Fruit fly (Drosophila melanogaster) whole organism, embryonic: ENCODE measurements around the gene CG42538.

ENCODE experiments used
- ATbp ChIP-seq: fragments of 200-800 bp; sonication (Bioruptor generic); optimal IDR thresholded peaks from 2 replicates; lab custom pipeline; 2017; ENCODE audit warnings: missing biosample characterization, mild to moderate bottlenecking, missing genetic modification characterization, missing genetic modification reagents
- Awh ChIP-seq: fragments of 200-800 bp; sonication (Bioruptor generic); IDR thresholded peaks from 2 replicates; pipeline ENCODE4, ENCODE4 v1.3.6; 2022; ENCODE audit warnings: missing biosample characterization, missing genetic modification characterization
- CG10979 ChIP-seq: fragments of 200-800 bp; sonication (Bioruptor generic); optimal IDR thresholded peaks from 2 replicates; lab custom pipeline; 2018; ENCODE audit warnings: missing biosample characterization, mild to moderate bottlenecking, missing genetic modification characterization, moderate library complexity
- CG11696 ChIP-seq: fragments of 200-800 bp; sonication (Bioruptor generic); IDR thresholded peaks from 2 replicates; pipeline ENCODE4 v1.3.6; 2022; ENCODE audit warnings: missing biosample characterization, missing genetic modification characterization
- CG11723 ChIP-seq: fragments of 200-800 bp; sonication (Bioruptor generic); optimal IDR thresholded peaks from 2 replicates; lab custom pipeline; 2017; ENCODE audit warnings: missing biosample characterization, mild to moderate bottlenecking, missing genetic modification characterization
- CG12391 ChIP-seq: fragments of 200-800 bp; sonication (Bioruptor generic); optimal IDR thresholded peaks from 3 replicates; lab custom pipeline; 2018; ENCODE audit warnings: missing biosample characterization, mild to moderate bottlenecking, missing genetic modification characterization, moderate library complexity
- CG13123 ChIP-seq: fragments of 200-800 bp; sonication (Bioruptor generic); optimal IDR thresholded peaks from 2 replicates; lab custom pipeline; 2016; ENCODE audit warnings: missing biosample characterization, missing genetic modification characterization
- CG13296 ChIP-seq: fragments of 200-800 bp; sonication (Bioruptor generic); optimal IDR thresholded peaks from 3 replicates; lab custom pipeline; 2018; ENCODE audit warnings: missing biosample characterization, mild to moderate bottlenecking, missing genetic modification characterization
- CG13424 ChIP-seq: fragments of 200-800 bp; sonication (Bioruptor generic); optimal IDR thresholded peaks from 2 replicates; lab custom pipeline; 2019; ENCODE audit warnings: missing biosample characterization, mild to moderate bottlenecking, missing genetic modification characterization, moderate library complexity
- CG15269 ChIP-seq: fragments of 200-800 bp; sonication (Bioruptor generic); optimal IDR thresholded peaks from 2 replicates; lab custom pipeline; 2018; ENCODE audit warnings: missing biosample characterization, mild to moderate bottlenecking, missing genetic modification characterization, moderate library complexity
- CG30403 ChIP-seq: fragments of 200-800 bp; sonication (Bioruptor generic); optimal IDR thresholded peaks from 3 replicates; lab custom pipeline; 2016; ENCODE audit warnings: missing biosample characterization, missing genetic modification characterization
- CG31441 ChIP-seq: fragments of 200-800 bp; sonication (Bioruptor generic); IDR thresholded peaks from 2 replicates; pipeline ENCODE4 v1.3.6; 2022; ENCODE audit warnings: missing biosample characterization, missing genetic modification characterization
- CG9932 ChIP-seq: fragments of 200-800 bp; sonication (Bioruptor generic); IDR thresholded peaks from 2 replicates; pipeline ENCODE4 v1.3.6; 2022; ENCODE audit warnings: missing biosample characterization, missing genetic modification characterization
- CrebB ChIP-seq: fragments of 200-800 bp; sonication (Bioruptor generic); optimal IDR thresholded peaks from 3 replicates; lab custom pipeline; 2018; ENCODE audit warnings: missing biosample characterization, mild to moderate bottlenecking, missing genetic modification characterization
- D19A ChIP-seq: fragments of 200-800 bp; optimal IDR thresholded peaks from 3 replicates; lab custom pipeline; 2019; ENCODE audit warnings: missing biosample characterization, mild to moderate bottlenecking, missing genetic modification characterization, moderate library complexity
- Fer1 ChIP-seq: fragments of 200-800 bp; sonication (Bioruptor generic); optimal IDR thresholded peaks from 2 replicates; lab custom pipeline; 2017; ENCODE audit warnings: missing biosample characterization, mild to moderate bottlenecking, missing genetic modification characterization
- HHEX ChIP-seq: fragments of 200-800 bp; sonication (Bioruptor generic); optimal IDR thresholded peaks from 3 replicates; lab custom pipeline; 2017; ENCODE audit warnings: missing biosample characterization, mild to moderate bottlenecking, missing genetic modification characterization, missing genetic modification reagents
- HLHmδ ChIP-seq: fragments of 200-800 bp; sonication (Bioruptor generic); optimal IDR thresholded peaks from 2 replicates; lab custom pipeline; 2018; ENCODE audit warnings: missing biosample characterization, mild to moderate bottlenecking, missing genetic modification characterization, moderate library complexity
- Kr ChIP-seq: fragments of 200-800 bp; sonication (Bioruptor generic); optimal IDR thresholded peaks from 2 replicates; lab custom pipeline; 2017; ENCODE audit warnings: missing biosample characterization, mild to moderate bottlenecking, missing genetic modification characterization
- Mes4 ChIP-seq: fragments of 200-800 bp; sonication (Bioruptor generic); optimal IDR thresholded peaks from 2 replicates; lab custom pipeline; 2016; ENCODE audit warnings: missing biosample characterization, missing genetic modification characterization
- Nf-YC ChIP-seq: fragments of 200-800 bp; optimal IDR thresholded peaks from 3 replicates; lab custom pipeline; 2019; ENCODE audit warnings: missing biosample characterization, mild to moderate bottlenecking, missing genetic modification characterization, moderate library complexity
- Tbp ChIP-seq: fragments of >200 bp; optimal IDR thresholded peaks from 2 replicates; lab custom pipeline; 2018; ENCODE audit warnings: missing biosample characterization, missing genetic modification characterization
- YL-1 ChIP-seq: fragments of 200-800 bp; sonication (Bioruptor generic); optimal IDR thresholded peaks from 3 replicates; lab custom pipeline; 2017; ENCODE audit warnings: missing biosample characterization, mild to moderate bottlenecking, missing genetic modification characterization
- abd-A ChIP-seq: fragments of 200-800 bp; sonication (Bioruptor generic); optimal IDR thresholded peaks from 3 replicates; lab custom pipeline; 2019; ENCODE audit warnings: missing biosample characterization, mild to moderate bottlenecking, missing genetic modification characterization, moderate library complexity
- bbx ChIP-seq: fragments of 200-800 bp; sonication (Bioruptor generic); IDR thresholded peaks from 2 replicates; pipeline ENCODE4 v1.3.6; 2022; ENCODE audit warnings: missing biosample characterization, missing genetic modification characterization; ENCODE audit not compliant: partially characterized antibody
- cas ChIP-seq: fragments of 200-800 bp; sonication (Bioruptor generic); IDR thresholded peaks from 2 replicates; pipeline ENCODE4 v1.3.6; 2022; ENCODE audit warnings: missing biosample characterization, missing genetic modification characterization
- cwo ChIP-seq: fragments of 200-800 bp; sonication (Bioruptor generic); optimal IDR thresholded peaks from 3 replicates; lab custom pipeline; 2017; ENCODE audit warnings: missing biosample characterization, missing genetic modification characterization, mild to moderate bottlenecking, moderate library complexity, missing genetic modification reagents
- dmrt11E ChIP-seq: fragments of 200-800 bp; sonication (Bioruptor generic); optimal IDR thresholded peaks from 3 replicates; lab custom pipeline; 2018; ENCODE audit warnings: missing biosample characterization, mild to moderate bottlenecking, missing genetic modification characterization, moderate library complexity
- emc ChIP-seq: fragments of 200-800 bp; sonication (Bioruptor generic); optimal IDR thresholded peaks from 2 replicates; lab custom pipeline; 2016; ENCODE audit warnings: missing biosample characterization, missing genetic modification characterization
- esg ChIP-seq: fragments of 200-800 bp; sonication (Bioruptor generic); conservative IDR thresholded peaks from 2 replicates; pipeline ENCODE4 v1.3.6; 2022; ENCODE audit warnings: missing biosample characterization, missing genetic modification characterization
- eve ChIP-seq, 2 experiments: fragments of >200 bp; optimal IDR thresholded peaks; 2 replicates each; lab custom pipeline; 2017; ENCODE audit warnings: missing biosample characterization in 2 of 2, missing genetic modification characterization in 2 of 2
- gcm ChIP-seq: fragments of 200-800 bp; sonication (Bioruptor generic); optimal IDR thresholded peaks from 2 replicates; lab custom pipeline; 2019; ENCODE audit warnings: missing biosample characterization, mild to moderate bottlenecking, missing genetic modification characterization, moderate library complexity
- hbn ChIP-seq: fragments of 200-800 bp; sonication (Bioruptor generic); IDR thresholded peaks from 2 replicates; pipeline ENCODE4 v1.3.6; 2022; ENCODE audit warnings: missing biosample characterization, missing genetic modification characterization; ENCODE audit not compliant: partially characterized antibody
- jing ChIP-seq: fragments of 200-800 bp; sonication (Bioruptor generic); optimal IDR thresholded peaks from 2 replicates; lab custom pipeline; 2018; ENCODE audit warnings: missing biosample characterization, mild to moderate bottlenecking, missing genetic modification characterization
- lab ChIP-seq: fragments of 200-800 bp; sonication (Bioruptor generic); optimal IDR thresholded peaks from 3 replicates; lab custom pipeline; 2017; ENCODE audit warnings: missing biosample characterization, missing genetic modification characterization, mild to moderate bottlenecking, moderate library complexity, missing genetic modification reagents
- org-1 ChIP-seq: fragments of 200-800 bp; sonication (Bioruptor generic); optimal IDR thresholded peaks from 2 replicates; lab custom pipeline; 2017; ENCODE audit warnings: missing biosample characterization, missing genetic modification characterization
- p53 ChIP-seq: fragments of 200-800 bp; sonication (Bioruptor generic); optimal IDR thresholded peaks from 2 replicates; lab custom pipeline; 2016; ENCODE audit warnings: missing biosample characterization, missing genetic modification characterization
- pb ChIP-seq: fragments of 200-800 bp; sonication (Bioruptor generic); optimal IDR thresholded peaks from 3 replicates; lab custom pipeline; 2016; ENCODE audit warnings: missing biosample characterization, missing genetic modification characterization
- pfk ChIP-seq: fragments of 200-800 bp; sonication (Bioruptor generic); optimal IDR thresholded peaks from 2 replicates; lab custom pipeline; 2018; ENCODE audit warnings: missing biosample characterization, mild to moderate bottlenecking, missing genetic modification characterization, moderate library complexity
- repo ChIP-seq: fragments of 200-800 bp; sonication (Bioruptor generic); optimal IDR thresholded peaks from 2 replicates; lab custom pipeline; 2016; ENCODE audit warnings: missing biosample characterization, missing genetic modification characterization
- sd ChIP-seq: fragments of 200-800 bp; sonication (Bioruptor generic); optimal IDR thresholded peaks from 3 replicates; lab custom pipeline; 2018; ENCODE audit warnings: missing biosample characterization, mild to moderate bottlenecking, missing genetic modification characterization, moderate library complexity
- slp2 ChIP-seq: fragments of 200-800 bp; sonication (Bioruptor generic); optimal IDR thresholded peaks from 2 replicates; lab custom pipeline; 2016; ENCODE audit warnings: missing biosample characterization, missing genetic modification characterization
- so ChIP-seq: fragments of 200-800 bp; sonication (Bioruptor generic); IDR thresholded peaks from 3 replicates; pipeline ENCODE4 v1.3.6; 2022; ENCODE audit warnings: missing biosample characterization, missing genetic modification characterization
- unc-4 ChIP-seq: fragments of 200-800 bp; sonication (Bioruptor generic); IDR thresholded peaks from 2 replicates; pipeline ENCODE4 v1.3.6; 2022; ENCODE audit warnings: missing biosample characterization, missing genetic modification characterization; ENCODE audit not compliant: partially characterized antibody
- vnd ChIP-seq: fragments of 200-800 bp; sonication (Bioruptor generic); IDR thresholded peaks from 3 replicates; pipeline ENCODE4 v1.3.6; 2022; ENCODE audit warnings: missing biosample characterization, missing genetic modification characterization; ENCODE audit not compliant: partially characterized antibody
- wek ChIP-seq: fragments of 200-800 bp; sonication (Bioruptor generic); optimal IDR thresholded peaks from 3 replicates; lab custom pipeline; 2018; ENCODE audit warnings: missing biosample characterization, mild to moderate bottlenecking, missing genetic modification characterization, moderate library complexity
- wor ChIP-seq: fragments of 200-800 bp; sonication (Bioruptor generic); IDR thresholded peaks from 2 replicates; pipeline ENCODE4 v1.3.6; 2022; ENCODE audit warnings: missing biosample characterization, missing genetic modification characterization

The CG42538 gene

dm6 chr3L:16049955-16050886, 15.9 kb downstream of the CG42538 start (continued):
- peak; percentile 71 for TF ChIP-seq CG13296 (GFP tag; lab: Kevin White, UChicago)
- peak; percentile 17 for TF ChIP-seq org-1 (GFP tag; lab: Kevin White, UChicago)
- peak; percentile 24 for TF ChIP-seq D19A
- TF ChIP-seq esg (GFP tag; lab: Robert Waterston, UW): no peak
- TF ChIP-seq gcm: peak; percentile 21
- no peak for TF ChIP-seq Tbp (GFP tag; lab: Kevin White, UChicago)
- peak; percentile 82 for TF ChIP-seq pfk (GFP tag; lab: Kevin White, UChicago)
- TF ChIP-seq emc (GFP tag; lab: Kevin White, UChicago): no peak
- TF ChIP-seq slp2 (GFP tag; lab: Kevin White, UChicago): no peak
- TF ChIP-seq lab (GFP tag; lab: Kevin White, UChicago): peak; percentile 85
- peak; percentile 90 for TF ChIP-seq sd
- TF ChIP-seq CG13123: no peak
- peak; percentile 8; the same call in 1 of the 3 replicates for TF ChIP-seq so (GFP tag; lab: Robert Waterston, UW)
- peak; percentile 28 for TF ChIP-seq cwo
- TF ChIP-seq cas: 0 out of 2 replicates have a peak, but pooled peaks have one; percentile 19
- TF ChIP-seq Mes4 (GFP tag; lab: Kevin White, UChicago): no peak
- TF ChIP-seq Nf-YC (tag; lab: Kevin White, UChicago): peak; percentile 44
- no peak for TF ChIP-seq CG9932 (GFP tag; lab: Robert Waterston, UW)
- no peak for TF ChIP-seq Awh (GFP tag; lab: Robert Waterston, UW)
- peak; percentile 47 for TF ChIP-seq ATbp (GFP tag; lab: Kevin White, UChicago)
- TF ChIP-seq CG11723 (GFP tag; lab: Kevin White, UChicago): no peak
- no peak for TF ChIP-seq wor (GFP tag; lab: Robert Waterston, UW)
- peak; percentile 82 for TF ChIP-seq Kr
- TF ChIP-seq p53: no peak
- 0 out of 2 replicates have a peak, but pooled peaks have one; percentile 5 for TF ChIP-seq CG11696 (GFP tag; lab: Robert Waterston, UW)
- no peak for TF ChIP-seq jing (GFP tag; lab: Kevin White, UChicago)
- peak; percentile 43 for TF ChIP-seq wek (GFP tag; lab: Kevin White, UChicago)
- TF ChIP-seq CG10979: peak; percentile 27
- TF ChIP-seq pb: no peak
- TF ChIP-seq CG15269 (tag; lab: Kevin White, UChicago): peak; percentile 9
- peak; percentile 38; the same call in 1 of the 2 replicates for TF ChIP-seq CG31441 (GFP tag; lab: Robert Waterston, UW)
- TF ChIP-seq unc-4 (GFP tag; lab: Robert Waterston, UW): peak; percentile 19; the same call in 1 of the 2 replicates
- TF ChIP-seq CG13424: peak; percentile 5
- peak; percentile 13 for TF ChIP-seq dmrt11E (tag; lab: Kevin White, UChicago)
- peak; percentile 22 for TF ChIP-seq CG12391 (tag; lab: Kevin White, UChicago)
- TF ChIP-seq abd-A (tag; lab: Kevin White, UChicago): peak; percentile 23
- TF ChIP-seq repo (GFP tag; lab: Kevin White, UChicago): no peak
- peak; percentile 49 for TF ChIP-seq HHEX (GFP tag; lab: Kevin White, UChicago)
- TF ChIP-seq vnd (GFP tag; lab: Robert Waterston, UW): no peak
- peak in 1 of 2 experiments; percentile 61 for TF ChIP-seq eve (GFP tag; optimal IDR thresholded peaks at IDR 0.05; lab: Kevin White, UChicago)
- peak; percentile 82 for TF ChIP-seq CrebB (tag; lab: Kevin White, UChicago)
- peak; percentile 62 for TF ChIP-seq Fer1 (GFP tag; lab: Kevin White, UChicago)
- TF ChIP-seq YL-1: peak; percentile 53
- no peak for TF ChIP-seq CG30403 (GFP tag; lab: Kevin White, UChicago)
- TF ChIP-seq HLHmδ (GFP tag; lab: Kevin White, UChicago): peak; percentile 9
- no peak for TF ChIP-seq hbn
- TF ChIP-seq bbx (GFP tag; lab: Robert Waterston, UW): no peak; the same call in 1 of the 2 replicates
